Worm (Caenorhabditis elegans) whole organism, L4 larva: Measurements from ENCODE around the gene nspc-18.

Source experiments
- D1046.2 ChIP-seq: fragments of 200-800 bp; sonication (Bioruptor generic); IDR thresholded peaks from 2 replicates; pipeline ENCODE4 v1.3.6; 2022; ENCODE audit warnings: missing genetic modification characterization, missing compliant biosample characterization
- ZK546.5 ChIP-seq, 2 experiments: sonication (generic microtip); optimal IDR thresholded peaks; 2 replicates each; lab custom pipeline; 2017; ENCODE audit warnings: missing biosample characterization in 2 of 2, missing genetic modification characterization in 2 of 2
- fkh-10 ChIP-seq: fragments of 150-350 bp; optimal IDR thresholded peaks from 2 replicates; lab custom pipeline; 2014; ENCODE audit warnings: missing biosample characterization, missing genetic modification reagents, missing genetic modification characterization

ce11 chrX:14525325-14526305, 1.8 kb downstream of the nspc-18 start:
- TF ChIP-seq fkh-10 (GFP tag; lab: Kevin White, UChicago) (peak; percentile 98), ZK546.5 (tag; optimal IDR thresholded peaks at IDR 0.05; lab: Kevin White, UChicago) (peak; percentile 39 to 81), D1046.2 (GFP tag; lab: Robert Waterston, UW) (peak; percentile 95)
